Fruit fly (Drosophila melanogaster) whole organism, embryonic: ENCODE data around the gene CG3630.

Experiments used
- ATbp ChIP-seq: fragments of 200-800 bp; sonication (Bioruptor generic); optimal IDR thresholded peaks from 2 replicates; lab custom pipeline; 2017; ENCODE audit warnings: missing biosample characterization, mild to moderate bottlenecking, missing genetic modification characterization, missing genetic modification reagents
- Awh ChIP-seq: fragments of 200-800 bp; sonication (Bioruptor generic); IDR thresholded peaks from 2 replicates; pipeline ENCODE4, ENCODE4 v1.3.6; 2022; ENCODE audit warnings: missing biosample characterization, missing genetic modification characterization
- Blimp-1 ChIP-seq: fragments of 200-800 bp; sonication (Bioruptor generic); optimal IDR thresholded peaks from 3 replicates; lab custom pipeline; 2018; ENCODE audit warnings: missing biosample characterization, missing genetic modification characterization, mild to moderate bottlenecking, moderate library complexity, missing genetic modification reagents
- Bteb2 ChIP-seq: fragments of 200-800 bp; sonication (Bioruptor generic); optimal IDR thresholded peaks from 2 replicates; lab custom pipeline; 2016; ENCODE audit warnings: missing biosample characterization, missing genetic modification characterization
- CG10209 ChIP-seq: fragments of 200-800 bp; sonication (Bioruptor generic); optimal IDR thresholded peaks from 3 replicates; lab custom pipeline; 2017; ENCODE audit warnings: missing biosample characterization, mild to moderate bottlenecking, missing genetic modification characterization, missing genetic modification reagents
- CG10274 ChIP-seq: fragments of 200-800 bp; sonication (Bioruptor generic); optimal IDR thresholded peaks from 3 replicates; lab custom pipeline; 2017; ENCODE audit warnings: missing biosample characterization, mild to moderate bottlenecking, missing genetic modification characterization
- CG11085 ChIP-seq: fragments of 200-800 bp; sonication (Bioruptor generic); IDR thresholded peaks from 2 replicates; pipeline ENCODE4 v1.3.6; 2022; ENCODE audit warnings: missing biosample characterization, missing genetic modification characterization
- CG1603 ChIP-seq: fragments of 200-800 bp; sonication (Bioruptor generic); optimal IDR thresholded peaks from 2 replicates; lab custom pipeline; 2019; ENCODE audit warnings: missing biosample characterization, mild to moderate bottlenecking, missing genetic modification characterization, moderate library complexity
- CG17359 ChIP-seq: fragments of 200-800 bp; sonication (Bioruptor generic); optimal IDR thresholded peaks from 3 replicates; lab custom pipeline; 2018; ENCODE audit warnings: missing biosample characterization, mild to moderate bottlenecking, missing genetic modification characterization, moderate library complexity
- CG2202 ChIP-seq: fragments of 200-800 bp; sonication (Bioruptor generic); optimal IDR thresholded peaks from 2 replicates; lab custom pipeline; 2018; ENCODE audit warnings: missing biosample characterization, mild to moderate bottlenecking, missing genetic modification characterization
- CG2875 ChIP-seq: fragments of 200-800 bp; sonication (Bioruptor generic); optimal IDR thresholded peaks from 2 replicates; lab custom pipeline; 2017; ENCODE audit warnings: missing biosample characterization, mild to moderate bottlenecking, missing genetic modification characterization, missing genetic modification reagents
- CG3407 ChIP-seq: fragments of 200-800 bp; sonication (Bioruptor generic); optimal IDR thresholded peaks from 2 replicates; lab custom pipeline; 2018; ENCODE audit warnings: missing biosample characterization, mild to moderate bottlenecking, missing genetic modification characterization
- CG34422 ChIP-seq: fragments of 200-800 bp; sonication (Bioruptor generic); IDR thresholded peaks from 3 replicates; pipeline ENCODE4 v1.3.6; 2022; ENCODE audit warnings: missing biosample characterization, missing genetic modification characterization
- CG4282 ChIP-seq: fragments of 200-800 bp; sonication (Bioruptor generic); optimal IDR thresholded peaks from 2 replicates; lab custom pipeline; 2016; ENCODE audit warnings: missing biosample characterization, missing genetic modification characterization
- CG4360 ChIP-seq: fragments of 200-800 bp; sonication (Bioruptor generic); IDR thresholded peaks from 2 replicates; pipeline ENCODE4 v1.3.6; 2022; ENCODE audit warnings: missing biosample characterization, missing genetic modification characterization
- CG6813 ChIP-seq: fragments of 200-800 bp; sonication (Bioruptor generic); optimal IDR thresholded peaks from 2 replicates; lab custom pipeline; 2017; ENCODE audit warnings: missing biosample characterization, missing genetic modification characterization, mild to moderate bottlenecking, moderate library complexity, missing genetic modification reagents
- CG7839 ChIP-seq: fragments of 200-800 bp; sonication (Bioruptor generic); optimal IDR thresholded peaks from 3 replicates; lab custom pipeline; 2018; ENCODE audit warnings: missing biosample characterization, mild to moderate bottlenecking, missing genetic modification characterization, moderate library complexity
- CG8290 ChIP-seq, 3 experiments: fragments of 200-800 bp; sonication (Bioruptor generic); optimal IDR thresholded peaks; 2 replicates each; lab custom pipeline; 2016 to 2019; ENCODE audit warnings: missing biosample characterization in 3 of 3, missing genetic modification characterization in 3 of 3, mild to moderate bottlenecking in 2 of 3, moderate library complexity in 1 of 3
- E2f1 ChIP-seq: fragments of 200-800 bp; sonication (Bioruptor generic); IDR thresholded peaks from 2 replicates; pipeline ENCODE4 v1.3.6; 2022; ENCODE audit warnings: missing biosample characterization, missing genetic modification characterization
- HLH3B ChIP-seq: fragments of 200-800 bp; sonication (Bioruptor generic); IDR thresholded peaks from 2 replicates; pipeline ENCODE4 v1.3.6; 2022; ENCODE audit warnings: missing biosample characterization, missing genetic modification characterization
- HLHmδ ChIP-seq: fragments of 200-800 bp; sonication (Bioruptor generic); optimal IDR thresholded peaks from 2 replicates; lab custom pipeline; 2018; ENCODE audit warnings: missing biosample characterization, mild to moderate bottlenecking, missing genetic modification characterization, moderate library complexity
- Med ChIP-seq: fragments of 200-800 bp; sonication (Bioruptor generic); peaks from one replicate; lab custom pipeline; 2016; ENCODE audit warnings: missing biosample characterization, missing genetic modification characterization, mild to moderate bottlenecking, inconsistent platforms, moderate library complexity
- Myb ChIP-seq: fragments of 200-800 bp; sonication (Bioruptor generic); optimal IDR thresholded peaks from 2 replicates; lab custom pipeline; 2016; ENCODE audit warnings: missing biosample characterization, missing genetic modification characterization
- NC2α ChIP-seq: fragments of 200-800 bp; sonication (Bioruptor generic); optimal IDR thresholded peaks from 2 replicates; lab custom pipeline; 2016; ENCODE audit warnings: missing biosample characterization, missing genetic modification characterization
- Pdp1 ChIP-seq, 2 experiments: fragments of 200-800 bp; sonication (Bioruptor generic); optimal IDR thresholded peaks; 3 replicates each; lab custom pipeline; 2016; ENCODE audit warnings: missing biosample characterization in 2 of 2, missing genetic modification characterization in 2 of 2, mild to moderate bottlenecking in 1 of 2, moderate library complexity in 1 of 2
- Xrp1 ChIP-seq: fragments of 200-800 bp; sonication (Bioruptor generic); IDR thresholded peaks from 2 replicates; pipeline ENCODE4 v1.3.6; 2022; ENCODE audit warnings: missing biosample characterization, missing genetic modification characterization
- YL-1 ChIP-seq: fragments of 200-800 bp; sonication (Bioruptor generic); optimal IDR thresholded peaks from 3 replicates; lab custom pipeline; 2017; ENCODE audit warnings: missing biosample characterization, mild to moderate bottlenecking, missing genetic modification characterization
- aop ChIP-seq: fragments of 200-800 bp; sonication (Bioruptor generic); IDR thresholded peaks from 2 replicates; pipeline ENCODE4 v1.3.6; 2022; ENCODE audit warnings: missing biosample characterization, missing genetic modification characterization
- bsh ChIP-seq, 2 experiments: fragments of 200-800 bp; sonication (Bioruptor generic); optimal IDR thresholded peaks; 2 replicates each; lab custom pipeline; 2017 to 2018; ENCODE audit warnings: mild to moderate bottlenecking in 2 of 2, missing biosample characterization in 2 of 2, missing genetic modification characterization in 2 of 2, moderate library complexity in 1 of 2
- ci ChIP-seq: fragments of 200-800 bp; sonication (Bioruptor generic); IDR thresholded peaks from 3 replicates; pipeline ENCODE4 v1.3.6; 2022; ENCODE audit warnings: missing biosample characterization, missing genetic modification characterization
- crol ChIP-seq: fragments of 200-800 bp; sonication (Bioruptor generic); IDR thresholded peaks from 2 replicates; pipeline ENCODE4 v1.3.6; 2022; ENCODE audit warnings: missing biosample characterization, missing genetic modification characterization
- ems ChIP-seq: fragments of 200-800 bp; sonication (Bioruptor generic); optimal IDR thresholded peaks from 3 replicates; lab custom pipeline; 2016; ENCODE audit warnings: missing biosample characterization, missing genetic modification characterization
- gcm2 ChIP-seq: fragments of 200-800 bp; sonication (Bioruptor generic); optimal IDR thresholded peaks from 2 replicates; lab custom pipeline; 2016; ENCODE audit warnings: missing biosample characterization, missing genetic modification characterization
- gsb ChIP-seq: fragments of 200-800 bp; sonication (Bioruptor generic); IDR thresholded peaks from 2 replicates; pipeline ENCODE4 v1.3.6; 2022; ENCODE audit warnings: missing biosample characterization, missing genetic modification characterization
- gt ChIP-seq: fragments of 200-800 bp; sonication (Bioruptor generic); IDR thresholded peaks from 2 replicates; pipeline ENCODE4 v1.3.6; 2022; ENCODE audit warnings: missing biosample characterization, missing genetic modification characterization
- hth ChIP-seq: fragments of >200 bp; optimal IDR thresholded peaks from 2 replicates; lab custom pipeline; 2017; ENCODE audit warnings: inconsistent platforms
- jumu ChIP-seq: fragments of 200-800 bp; sonication (Bioruptor generic); optimal IDR thresholded peaks from 3 replicates; lab custom pipeline; 2016; ENCODE audit warnings: missing biosample characterization, missing genetic modification characterization
- klu ChIP-seq: fragments of 200-800 bp; sonication (Bioruptor generic); IDR thresholded peaks from 2 replicates; pipeline ENCODE4 v1.3.6; 2022; ENCODE audit warnings: missing biosample characterization, missing genetic modification characterization
- kni ChIP-seq: fragments of 200-800 bp; sonication (Bioruptor generic); optimal IDR thresholded peaks from 3 replicates; lab custom pipeline; 2017; ENCODE audit warnings: mild to moderate bottlenecking, missing biosample characterization, missing genetic modification reagents, missing genetic modification characterization
- knrl ChIP-seq: fragments of 200-800 bp; sonication (Bioruptor generic); IDR thresholded peaks from 3 replicates; pipeline ENCODE4 v1.3.6; 2022; ENCODE audit warnings: missing biosample characterization, missing genetic modification characterization; ENCODE audit not compliant: partially characterized antibody
- nmo ChIP-seq: fragments of 200-800 bp; sonication (Bioruptor generic); optimal IDR thresholded peaks from 2 replicates; lab custom pipeline; 2018; ENCODE audit warnings: missing biosample characterization, mild to moderate bottlenecking, missing genetic modification characterization, moderate library complexity
- otp ChIP-seq: fragments of 200-800 bp; sonication (Bioruptor generic); IDR thresholded peaks from 3 replicates; pipeline ENCODE4, ENCODE4 v1.3.6; 2022; ENCODE audit warnings: missing biosample characterization, missing genetic modification characterization
- pzg ChIP-seq: fragments of 200-800 bp; sonication (Bioruptor generic); optimal IDR thresholded peaks from 3 replicates; lab custom pipeline; 2018; ENCODE audit warnings: missing biosample characterization, mild to moderate bottlenecking, missing genetic modification characterization, moderate library complexity
- sc ChIP-seq, 3 experiments: fragments of >200 bp in 2 of 3; fragments of 200-800 bp in 1 of 3; sonication (Bioruptor generic) in 1 of 3; optimal IDR thresholded peaks; 2 replicates in 2 of 3; 3 replicates in 1 of 3; lab custom pipeline; 2017; ENCODE audit warnings: mild to moderate bottlenecking in 1 of 3, missing biosample characterization in 1 of 3, missing genetic modification characterization in 1 of 3, missing genetic modification reagents in 1 of 3
- sens ChIP-seq: fragments of 200-800 bp; sonication (Bioruptor generic); peaks from one replicate; lab custom pipeline; 2016; ENCODE audit warnings: missing biosample characterization, missing genetic modification characterization
- stc ChIP-seq: fragments of 200-800 bp; sonication (Bioruptor generic); IDR thresholded peaks from 2 replicates; pipeline ENCODE4 v1.3.6; 2022; ENCODE audit warnings: missing biosample characterization, missing genetic modification characterization
- sug ChIP-seq: fragments of 200-800 bp; optimal IDR thresholded peaks from 2 replicates; lab custom pipeline; 2019; ENCODE audit warnings: missing biosample characterization, mild to moderate bottlenecking, missing genetic modification characterization, moderate library complexity
- wek ChIP-seq: fragments of 200-800 bp; sonication (Bioruptor generic); optimal IDR thresholded peaks from 3 replicates; lab custom pipeline; 2018; ENCODE audit warnings: missing biosample characterization, mild to moderate bottlenecking, missing genetic modification characterization, moderate library complexity
- zfh2 ChIP-seq: fragments of 200-800 bp; sonication (Bioruptor generic); optimal IDR thresholded peaks from 2 replicates; lab custom pipeline; 2016; ENCODE audit warnings: missing biosample characterization, missing genetic modification characterization

Gene CG3630

dm6 chrX:2191896-2192295 lies 29.9 kb downstream of the CG3630 start:
- peak; percentile 72; the same call in 2 of the 3 replicates for TF ChIP-seq ci
- peak in 1 of 2 experiments; percentile 24 for TF ChIP-seq Pdp1 (GFP tag; optimal IDR thresholded peaks at IDR 0.05; lab: Kevin White, UChicago)
- peak; percentile 27 for TF ChIP-seq CG3407 (GFP tag; lab: Kevin White, UChicago)
- peak; percentile 50 for TF ChIP-seq Xrp1 (GFP tag; lab: Robert Waterston, UW)
- no peak for TF ChIP-seq NC2α (GFP tag; lab: Kevin White, UChicago)
- peak; percentile 31 for TF ChIP-seq Med (GFP tag; lab: Kevin White, UChicago)
- TF ChIP-seq Awh (GFP tag; lab: Robert Waterston, UW), result peak; percentile 35; the same call in 1 of the 2 replicates
- TF ChIP-seq hth (lab: Kevin White, UChicago), result no peak
- TF ChIP-seq gcm2 (GFP tag; lab: Kevin White, UChicago), result no peak
- TF ChIP-seq bsh (GFP tag; optimal IDR thresholded peaks at IDR 0.05; lab: Kevin White, UChicago), result peak in 1 of 2 experiments; percentile 20
- TF ChIP-seq kni (GFP tag; lab: Kevin White, UChicago), result peak; percentile 20
- TF ChIP-seq otp, result 0 out of 3 replicates have a peak, but pooled peaks have one; percentile 31
- TF ChIP-seq HLH3B (GFP tag; lab: Robert Waterston, UW), result peak; percentile 12; the same call in 1 of the 2 replicates
- peak; percentile 5 for TF ChIP-seq sens (GFP tag; lab: Kevin White, UChicago)
- no peak for TF ChIP-seq Myb (GFP tag; lab: Kevin White, UChicago)
- TF ChIP-seq klu (GFP tag; lab: Robert Waterston, UW), result no peak
- TF ChIP-seq HLHmδ (GFP tag; lab: Kevin White, UChicago), result peak; percentile 2
- peak; percentile 4 for TF ChIP-seq sug (tag; lab: Kevin White, UChicago)
- TF ChIP-seq CG6813 (GFP tag; lab: Kevin White, UChicago), result peak; percentile 3
- TF ChIP-seq nmo (GFP tag; lab: Kevin White, UChicago), result no peak
- peak; percentile 9 for TF ChIP-seq CG17359 (tag; lab: Kevin White, UChicago)
- TF ChIP-seq Blimp-1 (GFP tag; lab: Kevin White, UChicago), result peak; percentile 8
- TF ChIP-seq CG2875, result peak; percentile 8
- peak; percentile 59 for TF ChIP-seq ATbp (GFP tag; lab: Kevin White, UChicago)
- TF ChIP-seq wek, result peak; percentile 26
- no peak for TF ChIP-seq knrl (GFP tag; lab: Robert Waterston, UW)
- peak; percentile 7 for TF ChIP-seq CG1603
- TF ChIP-seq CG4360, result peak; percentile 40; the same call in 1 of the 2 replicates
- TF ChIP-seq, all 482 proteins: peak for 21

- TF ChIP-seq pzg (GFP tag; lab: Kevin White, UChicago), result no peak
- no peak for TF ChIP-seq CG10274 (GFP tag; lab: Kevin White, UChicago)
- no peak for TF ChIP-seq CG11085 (GFP tag; lab: Robert Waterston, UW)
- no peak for TF ChIP-seq CG4282
- no peak for TF ChIP-seq sc (optimal IDR thresholded peaks at IDR 0.05; lab: Kevin White, UChicago)
- no peak for TF ChIP-seq sc (GFP tag; optimal IDR thresholded peaks at IDR 0.05; lab: Kevin White, UChicago)
- no peak for TF ChIP-seq stc
- no peak for TF ChIP-seq E2f1
- TF ChIP-seq sens (GFP tag; lab: Kevin White, UChicago), result peak; percentile 16
- no peak for TF ChIP-seq jumu (GFP tag; lab: Kevin White, UChicago)
- no peak for TF ChIP-seq YL-1
- no peak for TF ChIP-seq aop (GFP tag; lab: Robert Waterston, UW)
- TF ChIP-seq crol, result peak; percentile 66
- no peak for TF ChIP-seq gt (GFP tag; lab: Robert Waterston, UW)
- peak; percentile 50 for TF ChIP-seq Med (GFP tag; lab: Kevin White, UChicago)
- TF ChIP-seq CG8290 (GFP tag; optimal IDR thresholded peaks at IDR 0.05; lab: Kevin White, UChicago), result no peak
- TF ChIP-seq CG8290 (tag; optimal IDR thresholded peaks at IDR 0.05; lab: Kevin White, UChicago), result peak in 1 of 2 experiments; percentile 8
- TF ChIP-seq CG10209 (GFP tag; lab: Kevin White, UChicago), result no peak
- TF ChIP-seq gsb (GFP tag; lab: Robert Waterston, UW), result no peak
- no peak for TF ChIP-seq CG2202 (tag; lab: Kevin White, UChicago)
- no peak for TF ChIP-seq ems (GFP tag; lab: Kevin White, UChicago)
- peak in 1 of 2 experiments; percentile 54 for TF ChIP-seq Pdp1 (GFP tag; optimal IDR thresholded peaks at IDR 0.05; lab: Kevin White, UChicago)
- TF ChIP-seq Bteb2 (GFP tag; lab: Kevin White, UChicago), result no peak
- TF ChIP-seq CG7839, result no peak
- peak; percentile 69 for TF ChIP-seq sug (tag; lab: Kevin White, UChicago)
- no peak for TF ChIP-seq CG34422 (GFP tag; lab: Robert Waterston, UW)
- no peak for TF ChIP-seq zfh2 (GFP tag; lab: Kevin White, UChicago)
These were observed 31.2 kb downstream of the CG3630 start for dm6 chrX:2193158-2193557.
